Worm (Caenorhabditis elegans): Measurements from ENCODE around the gene otpl-1.

Gene otpl-1

ce11 chrIV:3611845-3612244 lies 43.1 kb downstream of the otpl-1 start:
- no peak for TF ChIP-seq klf-2 (GFP tag; conservative IDR thresholded peaks at IDR 0.05)
- no peak for TF ChIP-seq tab-1 (GFP tag; IDR thresholded peaks at IDR 0.05)
- TF ChIP-seq cog-1 (tag; optimal IDR thresholded peaks at IDR 0.05), result no peak
- no peak for TF ChIP-seq ztf-23 (GFP tag; IDR thresholded peaks at IDR 0.05)
- no peak for TF ChIP-seq ref-1 (GFP tag; conservative IDR thresholded peaks at IDR 0.05)
- no peak for TF ChIP-seq T22C8.4 (GFP tag; IDR thresholded peaks at IDR 0.05)
- no peak for TF ChIP-seq flt-1 (GFP tag; IDR thresholded peaks at IDR 0.05)
- no peak for TF ChIP-seq med-1 (GFP tag; optimal IDR thresholded peaks at IDR 0.05; ENCODE audit: insufficient read depth)
- no peak for TF ChIP-seq ztf-29 (GFP tag; IDR thresholded peaks at IDR 0.05)

DNA sequence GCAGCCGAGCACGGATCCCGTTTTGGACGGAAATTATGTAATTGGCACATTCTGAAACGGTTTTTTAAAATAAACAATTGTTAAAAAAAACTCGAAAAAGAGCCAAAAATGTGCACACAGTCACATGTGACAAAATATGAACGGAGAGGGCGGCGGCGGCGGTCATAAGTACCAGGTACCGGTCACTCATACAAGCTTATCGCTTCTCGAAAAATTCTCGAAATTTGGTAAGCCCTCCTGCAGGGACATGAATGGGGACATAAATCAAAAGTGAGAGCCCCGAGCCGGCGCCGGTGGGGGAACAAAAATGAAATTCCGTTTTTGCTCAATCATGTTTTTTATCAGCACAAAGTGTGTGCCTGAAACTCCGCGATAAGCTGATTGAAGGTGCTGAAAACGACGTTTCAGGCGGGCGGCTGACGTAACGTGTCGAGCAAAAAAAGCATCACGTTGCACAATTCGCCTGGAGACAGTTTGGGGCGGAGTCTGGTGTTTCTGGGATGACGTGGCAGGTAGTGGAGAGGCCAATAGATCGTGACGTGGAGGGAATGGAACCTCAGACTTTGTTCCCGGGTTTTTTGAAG lies 44.3 kb downstream of the otpl-1 start, which contains the start of gene ltah-1.2:
Gene ltah-1.2, minus strand, starts transcription at position 51 of the 584 bp plus-strand sequence.
- no peak for TF ChIP-seq T22C8.4 (GFP tag; IDR thresholded peaks at IDR 0.05)
- no peak for TF ChIP-seq tab-1 (GFP tag; IDR thresholded peaks at IDR 0.05)
- TF ChIP-seq ztf-23 (GFP tag; IDR thresholded peaks at IDR 0.05), result no peak

- TF ChIP-seq ztf-29 (GFP tag; IDR thresholded peaks at IDR 0.05), result no peak
- no peak for TF ChIP-seq flt-1 (GFP tag; IDR thresholded peaks at IDR 0.05)
Observed at ce11 chrIV:3618719-3619118, 49.9 kb downstream of the otpl-1 start.

ce11 chrIV:3621805-3622355 lies 53.1 kb downstream of the otpl-1 start:
- TF ChIP-seq ztf-23 (GFP tag; IDR thresholded peaks at IDR 0.05) (no peak), ztf-29 (GFP tag; IDR thresholded peaks at IDR 0.05) (no peak), cog-1 (tag; optimal IDR thresholded peaks at IDR 0.05) (no peak), klf-2 (GFP tag; conservative IDR thresholded peaks at IDR 0.05) (no peak), T22C8.4 (GFP tag; IDR thresholded peaks at IDR 0.05) (no peak), tab-1 (GFP tag; IDR thresholded peaks at IDR 0.05) (no peak), med-1 (GFP tag; optimal IDR thresholded peaks at IDR 0.05; ENCODE audit: insufficient read depth) (no peak), ref-1 (GFP tag; conservative IDR thresholded peaks at IDR 0.05) (no peak), flt-1 (GFP tag; IDR thresholded peaks at IDR 0.05) (no peak)

DNA sequence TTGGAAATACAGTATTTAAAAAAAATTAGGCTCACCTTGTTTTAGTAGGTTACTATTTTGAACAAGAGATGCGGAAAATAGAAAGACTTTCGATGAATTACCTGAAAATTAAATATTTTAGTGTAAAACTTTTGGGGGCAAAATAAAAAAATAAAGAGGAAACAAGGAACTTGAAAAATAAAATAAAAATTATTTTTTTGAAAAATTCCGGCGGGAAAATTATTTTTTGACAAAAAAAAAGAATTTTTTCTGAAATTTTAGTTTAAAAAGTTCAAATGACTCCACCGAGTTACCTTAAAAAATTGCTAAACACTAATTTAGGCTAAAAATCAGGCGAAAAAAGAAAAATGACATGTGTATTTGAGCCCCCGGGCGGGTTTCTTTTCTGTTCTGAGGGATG lies 55.8 kb downstream of the otpl-1 start, which contains the start of the genes cha-1 and unc-17:
Gene cha-1, minus strand, starts transcription at position 101 of the 400 bp plus-strand sequence.
Gene unc-17, minus strand, starts transcription at position 103 of the 400 bp plus-strand sequence.
- TF ChIP-seq ztf-23 (GFP tag; IDR thresholded peaks at IDR 0.05), result no peak

- TF ChIP-seq med-1 (GFP tag; optimal IDR thresholded peaks at IDR 0.05; ENCODE audit: insufficient read depth), result no peak
- no peak for TF ChIP-seq tab-1 (GFP tag; IDR thresholded peaks at IDR 0.05)
- TF ChIP-seq cog-1 (tag; optimal IDR thresholded peaks at IDR 0.05), result no peak
- TF ChIP-seq ref-1 (GFP tag; conservative IDR thresholded peaks at IDR 0.05), result no peak
- TF ChIP-seq klf-2 (GFP tag; conservative IDR thresholded peaks at IDR 0.05), result no peak
- no peak for TF ChIP-seq T22C8.4 (GFP tag; IDR thresholded peaks at IDR 0.05)
- TF ChIP-seq flt-1 (GFP tag; IDR thresholded peaks at IDR 0.05), result no peak
Observed at ce11 chrIV:3626447-3626846, 57.7 kb downstream of the otpl-1 start.
